Fruit fly (Drosophila melanogaster) whole organism, prepupa: ENCODE data around the gene Brf.

Experiments used
- CG10631 ChIP-seq: fragments of 200-800 bp; sonication (Bioruptor generic); optimal IDR thresholded peaks from 2 replicates; lab custom pipeline; 2016; ENCODE audit warnings: missing biosample characterization, missing genetic modification characterization
- CG10669 ChIP-seq: fragments of 200-800 bp; sonication (Bioruptor generic); optimal IDR thresholded peaks from 3 replicates; lab custom pipeline; 2018; ENCODE audit warnings: missing biosample characterization, mild to moderate bottlenecking, missing genetic modification characterization, moderate library complexity
- CG11294 ChIP-seq: fragments of 200-800 bp; sonication (Bioruptor generic); IDR thresholded peaks from 2 replicates; pipeline ENCODE4 v1.3.6; 2022; ENCODE audit warnings: missing biosample characterization, missing genetic modification characterization
- CG11762 ChIP-seq: fragments of 200-800 bp; sonication (Bioruptor generic); optimal IDR thresholded peaks from 3 replicates; lab custom pipeline; 2016; ENCODE audit warnings: missing biosample characterization, missing genetic modification characterization; ENCODE audit not compliant: insufficient read depth
- CG11902 ChIP-seq: fragments of 200-800 bp; sonication (Bioruptor generic); optimal IDR thresholded peaks from 3 replicates; lab custom pipeline; 2016; ENCODE audit warnings: missing biosample characterization, missing genetic modification characterization
- CG15336 ChIP-seq: fragments of 200-800 bp; sonication (Bioruptor generic); IDR thresholded peaks from 2 replicates; pipeline ENCODE4 v1.3.6; 2022; ENCODE audit warnings: missing biosample characterization, missing genetic modification characterization
- CG16779 ChIP-seq: fragments of 200-800 bp; sonication (Bioruptor generic); optimal IDR thresholded peaks from 3 replicates; lab custom pipeline; 2017; ENCODE audit warnings: missing biosample characterization, mild to moderate bottlenecking, missing genetic modification characterization
- CG3032 ChIP-seq: fragments of 200-800 bp; optimal IDR thresholded peaks from 2 replicates; lab custom pipeline; 2019; ENCODE audit warnings: missing biosample characterization, mild to moderate bottlenecking, missing genetic modification characterization, moderate library complexity
- CG31627 ChIP-seq: fragments of 200-800 bp; sonication (Bioruptor generic); optimal IDR thresholded peaks from 3 replicates; lab custom pipeline; 2016; ENCODE audit warnings: missing biosample characterization, missing genetic modification characterization
- CG32006 ChIP-seq: fragments of 200-800 bp; sonication (Bioruptor generic); optimal IDR thresholded peaks from 3 replicates; lab custom pipeline; 2017; ENCODE audit warnings: missing biosample characterization, mild to moderate bottlenecking, missing genetic modification characterization
- CG34406 ChIP-seq: fragments of 200-800 bp; sonication (Bioruptor generic); optimal IDR thresholded peaks from 3 replicates; lab custom pipeline; 2016; ENCODE audit warnings: missing biosample characterization, missing genetic modification characterization
- CG3919 ChIP-seq: fragments of 200-800 bp; sonication (Bioruptor generic); optimal IDR thresholded peaks from 3 replicates; lab custom pipeline; 2016; ENCODE audit warnings: missing biosample characterization, missing genetic modification characterization
- CG4318 ChIP-seq: fragments of 200-800 bp; sonication (Bioruptor generic); optimal IDR thresholded peaks from 3 replicates; lab custom pipeline; 2017; ENCODE audit warnings: missing biosample characterization, mild to moderate bottlenecking, missing genetic modification characterization
- CG6163 ChIP-seq: fragments of 200-800 bp; sonication (Bioruptor generic); IDR thresholded peaks from 3 replicates; pipeline ENCODE4 v1.3.6; 2022; ENCODE audit warnings: missing biosample characterization, missing genetic modification characterization
- CG6276 ChIP-seq: fragments of 200-800 bp; sonication (Bioruptor generic); optimal IDR thresholded peaks from 2 replicates; lab custom pipeline; 2017; ENCODE audit warnings: missing biosample characterization, mild to moderate bottlenecking, missing genetic modification characterization
- CG6792 ChIP-seq: fragments of 200-800 bp; sonication (Bioruptor generic); optimal IDR thresholded peaks from 3 replicates; lab custom pipeline; 2016; ENCODE audit warnings: missing biosample characterization, missing genetic modification characterization
- CG6808 ChIP-seq: fragments of 200-800 bp; sonication (Bioruptor generic); optimal IDR thresholded peaks from 3 replicates; lab custom pipeline; 2017; ENCODE audit warnings: missing biosample characterization, missing genetic modification characterization, mild to moderate bottlenecking, moderate library complexity, missing genetic modification reagents
- CG7368 ChIP-seq: fragments of 200-800 bp; sonication (Bioruptor generic); optimal IDR thresholded peaks from 3 replicates; lab custom pipeline; 2016; ENCODE audit warnings: missing biosample characterization, missing genetic modification characterization
- CG8119 ChIP-seq: fragments of 200-800 bp; sonication (Bioruptor generic); IDR thresholded peaks from 3 replicates; pipeline ENCODE4 v1.3.6; 2022; ENCODE audit warnings: missing biosample characterization, missing genetic modification characterization
- CG8319 ChIP-seq: fragments of 200-800 bp; sonication (Bioruptor generic); optimal IDR thresholded peaks from 3 replicates; lab custom pipeline; 2016; ENCODE audit warnings: missing biosample characterization, missing genetic modification characterization
- CG8632 ChIP-seq: fragments of 200-800 bp; sonication (Bioruptor generic); optimal IDR thresholded peaks from 3 replicates; lab custom pipeline; 2016; ENCODE audit warnings: missing biosample characterization, missing genetic modification characterization
- Eip75B ChIP-seq: fragments of 200-800 bp; sonication (Bioruptor generic); optimal IDR thresholded peaks from 3 replicates; lab custom pipeline; 2016; ENCODE audit warnings: missing biosample characterization, missing genetic modification characterization
- Eip78C ChIP-seq: fragments of 200-800 bp; sonication (Bioruptor generic); peaks from one replicate; lab custom pipeline; 2016; ENCODE audit warnings: missing biosample characterization, missing genetic modification characterization
- Eip93F ChIP-seq: fragments of 200-800 bp; sonication (Bioruptor generic); optimal IDR thresholded peaks from 2 replicates; lab custom pipeline; 2016; ENCODE audit warnings: missing biosample characterization, mild to moderate bottlenecking, missing genetic modification characterization
- Ets21C ChIP-seq: fragments of 200-800 bp; sonication (Bioruptor generic); optimal IDR thresholded peaks from 3 replicates; lab custom pipeline; 2016; ENCODE audit warnings: missing biosample characterization, missing genetic modification characterization
- Ets96B ChIP-seq: fragments of 200-800 bp; optimal IDR thresholded peaks from 2 replicates; lab custom pipeline; 2019; ENCODE audit warnings: missing biosample characterization, mild to moderate bottlenecking, missing genetic modification characterization, moderate library complexity
- Gug ChIP-seq: fragments of 200-800 bp; sonication (Bioruptor generic); IDR thresholded peaks from 2 replicates; pipeline ENCODE4 v1.3.6; 2022; ENCODE audit warnings: missing biosample characterization, missing genetic modification characterization
- Hr38 ChIP-seq: sonication (Bioruptor generic); optimal IDR thresholded peaks from 2 replicates; lab custom pipeline; 2016; ENCODE audit warnings: missing biosample characterization, missing genetic modification characterization
- Hr39 ChIP-seq: fragments of 200-800 bp; sonication (Bioruptor generic); optimal IDR thresholded peaks from 2 replicates; lab custom pipeline; 2016; ENCODE audit warnings: missing biosample characterization, missing genetic modification characterization
- Hr4 ChIP-seq: fragments of 200-800 bp; sonication (Bioruptor generic); optimal IDR thresholded peaks from 3 replicates; lab custom pipeline; 2016; ENCODE audit warnings: missing biosample characterization, missing genetic modification characterization
- Lpt ChIP-seq: fragments of 200-800 bp; sonication (Bioruptor generic); optimal IDR thresholded peaks from 3 replicates; lab custom pipeline; 2016; ENCODE audit warnings: missing biosample characterization, missing genetic modification characterization
- Met ChIP-seq: fragments of 200-800 bp; sonication (Bioruptor generic); optimal IDR thresholded peaks from 3 replicates; lab custom pipeline; 2016; ENCODE audit warnings: missing biosample characterization, missing genetic modification characterization
- OdsH ChIP-seq: fragments of 200-800 bp; sonication (Bioruptor generic); optimal IDR thresholded peaks from 3 replicates; lab custom pipeline; 2016; ENCODE audit warnings: missing biosample characterization, missing genetic modification characterization
- Smox ChIP-seq: fragments of 200-800 bp; sonication (Bioruptor generic); optimal IDR thresholded peaks from 3 replicates; lab custom pipeline; 2016; ENCODE audit warnings: missing biosample characterization, missing genetic modification characterization
- Sox102F ChIP-seq: fragments of 200-800 bp; sonication (Bioruptor generic); optimal IDR thresholded peaks from 2 replicates; lab custom pipeline; 2016; ENCODE audit warnings: missing biosample characterization, mild to moderate bottlenecking, missing genetic modification characterization
- Sox15 ChIP-seq: fragments of 200-800 bp; sonication (Bioruptor generic); optimal IDR thresholded peaks from 3 replicates; lab custom pipeline; 2016; ENCODE audit warnings: missing biosample characterization, missing genetic modification characterization
- achi ChIP-seq: fragments of 200-800 bp; sonication (Bioruptor generic); optimal IDR thresholded peaks from 3 replicates; lab custom pipeline; 2016; ENCODE audit warnings: missing biosample characterization, missing genetic modification characterization
- acj6 ChIP-seq: fragments of 200-800 bp; sonication (Bioruptor generic); optimal IDR thresholded peaks from 3 replicates; lab custom pipeline; 2016; ENCODE audit warnings: missing biosample characterization, missing genetic modification characterization
- cyc ChIP-seq: fragments of 200-800 bp; sonication (Bioruptor generic); optimal IDR thresholded peaks from 3 replicates; lab custom pipeline; 2016; ENCODE audit warnings: missing biosample characterization, missing genetic modification characterization
- dac ChIP-seq: fragments of 200-800 bp; sonication (Bioruptor generic); optimal IDR thresholded peaks from 2 replicates; lab custom pipeline; 2017; ENCODE audit warnings: missing biosample characterization, mild to moderate bottlenecking, missing genetic modification characterization
- dsx ChIP-seq: fragments of 200-800 bp; optimal IDR thresholded peaks from 3 replicates; lab custom pipeline; 2019; ENCODE audit warnings: missing biosample characterization, mild to moderate bottlenecking, missing genetic modification characterization, moderate library complexity; ENCODE audit not compliant: poor library complexity, severe bottlenecking
- eg ChIP-seq: fragments of 200-800 bp; sonication (Bioruptor generic); IDR thresholded peaks from 3 replicates; pipeline ENCODE4 v1.3.6; 2022; ENCODE audit warnings: missing biosample characterization, missing genetic modification characterization
- esn ChIP-seq: fragments of 200-800 bp; sonication (Bioruptor generic); optimal IDR thresholded peaks from 2 replicates; lab custom pipeline; 2016; ENCODE audit warnings: missing biosample characterization, mild to moderate bottlenecking, missing genetic modification characterization, moderate library complexity
- fd59A ChIP-seq: fragments of 200-800 bp; sonication (Bioruptor generic); optimal IDR thresholded peaks from 2 replicates; lab custom pipeline; 2017; ENCODE audit warnings: missing biosample characterization, mild to moderate bottlenecking, missing genetic modification characterization, missing genetic modification reagents
- fd85E ChIP-seq: fragments of 200-800 bp; sonication (Bioruptor generic); optimal IDR thresholded peaks from 3 replicates; lab custom pipeline; 2016; ENCODE audit warnings: missing biosample characterization, missing genetic modification characterization
- fkh ChIP-seq: fragments of 200-800 bp; sonication (Bioruptor generic); optimal IDR thresholded peaks from 3 replicates; lab custom pipeline; 2017; ENCODE audit warnings: missing biosample characterization, mild to moderate bottlenecking, missing genetic modification characterization, moderate library complexity
- lz ChIP-seq: fragments of 200-800 bp; sonication (Bioruptor generic); optimal IDR thresholded peaks from 3 replicates; lab custom pipeline; 2016; ENCODE audit warnings: missing biosample characterization, missing genetic modification characterization
- pdm3 ChIP-seq: fragments of 200-800 bp; sonication (Bioruptor generic); optimal IDR thresholded peaks from 3 replicates; lab custom pipeline; 2016; ENCODE audit warnings: missing biosample characterization, missing genetic modification characterization
- salr ChIP-seq, 2 experiments: fragments of 200-800 bp; sonication (Bioruptor generic); optimal IDR thresholded peaks; 3 replicates each; lab custom pipeline; 2016 to 2018; ENCODE audit warnings: missing biosample characterization in 2 of 2, missing genetic modification characterization in 2 of 2, mild to moderate bottlenecking in 1 of 2
- ss ChIP-seq, 2 experiments: fragments of 200-800 bp; sonication (Bioruptor generic); optimal IDR thresholded peaks; 2 replicates in 1 of 2; 3 replicates in 1 of 2; lab custom pipeline; 2017 to 2018; ENCODE audit warnings: mild to moderate bottlenecking in 2 of 2, missing biosample characterization in 2 of 2, missing genetic modification characterization in 2 of 2, moderate library complexity in 1 of 2
- svp ChIP-seq: fragments of 200-800 bp; sonication (Bioruptor generic); peaks from one replicate; lab custom pipeline; 2016; ENCODE audit warnings: missing biosample characterization, missing genetic modification characterization
- topi ChIP-seq: fragments of 200-800 bp; sonication (Bioruptor generic); optimal IDR thresholded peaks from 3 replicates; lab custom pipeline; 2016; ENCODE audit warnings: missing biosample characterization, missing genetic modification characterization
- vri ChIP-seq: fragments of 200-800 bp; sonication (Bioruptor generic); optimal IDR thresholded peaks from 3 replicates; lab custom pipeline; 2016; ENCODE audit warnings: missing biosample characterization, mild to moderate bottlenecking, missing genetic modification characterization

The Brf gene

DNA sequence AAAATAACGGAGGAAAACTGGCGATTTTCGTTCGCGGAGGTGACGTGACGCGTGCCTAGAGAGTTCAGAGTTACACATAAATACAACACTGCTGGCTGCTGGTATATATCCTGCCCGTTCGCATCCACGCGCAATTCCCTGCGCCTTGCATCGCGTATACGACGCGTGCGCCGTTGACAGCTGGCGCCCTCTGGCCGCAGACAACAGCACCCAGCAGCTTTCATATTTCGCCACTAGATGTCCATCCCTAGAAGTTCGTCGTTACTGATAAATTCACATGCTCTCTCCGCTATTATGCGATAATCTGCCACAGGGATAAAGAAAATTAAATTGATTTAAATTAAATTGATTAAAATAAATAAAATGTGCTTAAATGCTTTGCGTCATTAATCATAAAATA, 11.3 kb upstream of the Brf start, which contains the start of gene Sur-8:
Sur-8 (minus strand) TSS at position 82 of the 400 bp plus-strand sequence.
- TF ChIP-seq Eip75B (GFP tag; lab: Kevin White, UChicago), result peak; percentile 30
- no peak for TF ChIP-seq ss (GFP tag; optimal IDR thresholded peaks at IDR 0.05; lab: Kevin White, UChicago)
- no peak for TF ChIP-seq CG8119
- TF ChIP-seq CG16779 (tag; lab: Kevin White, UChicago), result no peak
- TF ChIP-seq Lpt (GFP tag; lab: Kevin White, UChicago), result no peak
- no peak for TF ChIP-seq dsx (GFP tag; lab: Kevin White, UChicago)
- peak; percentile 51 for TF ChIP-seq OdsH (GFP tag; lab: Kevin White, UChicago)
- TF ChIP-seq CG11902 (GFP tag; lab: Kevin White, UChicago), result no peak
- peak; percentile 33 for TF ChIP-seq acj6 (GFP tag; lab: Kevin White, UChicago)
- peak; percentile 1 for TF ChIP-seq Sox102F (GFP tag; lab: Kevin White, UChicago)
- no peak for TF ChIP-seq CG6808
- TF ChIP-seq achi (GFP tag; lab: Kevin White, UChicago), result no peak
- TF ChIP-seq CG15336 (GFP tag; lab: Robert Waterston, UW), result no peak
- no peak for TF ChIP-seq fd59A
- no peak for TF ChIP-seq CG4318 (GFP tag; lab: Kevin White, UChicago)
- peak; percentile 30 for TF ChIP-seq Smox (GFP tag; lab: Kevin White, UChicago)
- no peak for TF ChIP-seq CG10669 (GFP tag; lab: Kevin White, UChicago)
- no peak for TF ChIP-seq Gug (GFP tag; lab: Robert Waterston, UW)
- no peak for TF ChIP-seq CG6163 (GFP tag; lab: Robert Waterston, UW)
- peak; percentile 23 for TF ChIP-seq CG6792 (GFP tag; lab: Kevin White, UChicago)
- no peak; the same call in 2 of the 3 replicates for TF ChIP-seq eg (GFP tag; lab: Robert Waterston, UW)
- TF ChIP-seq pdm3 (GFP tag; lab: Kevin White, UChicago), result peak; percentile 65
- peak; percentile 1 for TF ChIP-seq fkh (GFP tag; lab: Kevin White, UChicago)
- TF ChIP-seq CG32006 (GFP tag; lab: Kevin White, UChicago), result peak; percentile 26
- TF ChIP-seq Eip93F, result no peak
- no peak for TF ChIP-seq Ets96B (tag; lab: Kevin White, UChicago)
- no peak for TF ChIP-seq CG6276 (GFP tag; lab: Kevin White, UChicago)
- TF ChIP-seq fd85E (GFP tag; lab: Kevin White, UChicago), result no peak
- peak; percentile 62 for TF ChIP-seq esn (GFP tag; lab: Kevin White, UChicago)
- peak; percentile 35 for TF ChIP-seq vri (GFP tag; lab: Kevin White, UChicago)
- TF ChIP-seq cyc, result peak; percentile 63
- peak; percentile 38 for TF ChIP-seq CG8319 (GFP tag; lab: Kevin White, UChicago)
- no peak for TF ChIP-seq CG11294
- TF ChIP-seq Ets21C (GFP tag; lab: Kevin White, UChicago), result peak; percentile 4
- peak; percentile 15 for TF ChIP-seq CG11762 (GFP tag; lab: Kevin White, UChicago)
- peak; percentile 32 for TF ChIP-seq topi (GFP tag; lab: Kevin White, UChicago)
- peak; percentile 68 for TF ChIP-seq svp (GFP tag; lab: Kevin White, UChicago)
- TF ChIP-seq CG3919 (GFP tag; lab: Kevin White, UChicago), result peak; percentile 69
- TF ChIP-seq Hr4 (GFP tag; lab: Kevin White, UChicago), result peak; percentile 31
- TF ChIP-seq Sox15 (GFP tag; lab: Kevin White, UChicago), result no peak
- TF ChIP-seq CG34406 (GFP tag; lab: Kevin White, UChicago), result peak; percentile 6
- TF ChIP-seq Hr38 (GFP tag; lab: Kevin White, UChicago), result no peak
- peak; percentile 27 for TF ChIP-seq dac (GFP tag; lab: Kevin White, UChicago)
- peak; percentile 76 for TF ChIP-seq Eip78C
- peak; percentile 8 for TF ChIP-seq CG7368
- TF ChIP-seq salr (GFP tag; optimal IDR thresholded peaks at IDR 0.05; lab: Kevin White, UChicago), result no peak
- TF ChIP-seq Hr39 (GFP tag; lab: Kevin White, UChicago), result peak; percentile 64
- TF ChIP-seq Met (GFP tag; lab: Kevin White, UChicago), result peak; percentile 54
- TF ChIP-seq CG10631 (GFP tag; lab: Kevin White, UChicago), result peak; percentile 7
- TF ChIP-seq CG8632 (GFP tag; lab: Kevin White, UChicago), result no peak
- TF ChIP-seq lz (GFP tag; lab: Kevin White, UChicago), result peak; percentile 55
- TF ChIP-seq CG3032 (tag; lab: Kevin White, UChicago), result no peak
- peak; percentile 58 for TF ChIP-seq CG31627 (GFP tag; lab: Kevin White, UChicago)
